Fruit fly (Drosophila melanogaster) whole organism, wandering third instar larva: ENCODE data around the gene Glut1.

ENCODE experiments used
- Abd-B ChIP-seq: fragments of >200 bp; optimal IDR thresholded peaks from 2 replicates; lab custom pipeline; 2017; ENCODE audit warnings: missing biosample characterization, missing genetic modification characterization
- CG32264 ChIP-seq: fragments of 200-800 bp; sonication (Bioruptor generic); optimal IDR thresholded peaks from 2 replicates; lab custom pipeline; 2016; ENCODE audit warnings: missing biosample characterization, missing genetic modification characterization
- CG9705 ChIP-seq: fragments of 200-800 bp; sonication (Bioruptor generic); optimal IDR thresholded peaks from 2 replicates; lab custom pipeline; 2018; ENCODE audit warnings: missing biosample characterization, mild to moderate bottlenecking, missing genetic modification characterization
- CrebA ChIP-seq: fragments of 200-800 bp; sonication (Bioruptor generic); optimal IDR thresholded peaks from 2 replicates; lab custom pipeline; 2016; ENCODE audit warnings: missing biosample characterization, mild to moderate bottlenecking, missing genetic modification characterization, borderline replicate concordance
- Dfd ChIP-seq: fragments of >200 bp; optimal IDR thresholded peaks from 2 replicates; lab custom pipeline; 2017; ENCODE audit warnings: missing biosample characterization, missing genetic modification characterization
- Dif ChIP-seq: fragments of 200-275, 200-300 bp; sonication (Bioruptor generic); optimal IDR thresholded peaks from 2 replicates; lab custom pipeline; 2018; ENCODE audit warnings: missing biosample characterization, missing genetic modification characterization; ENCODE audit not compliant: partially characterized antibody
- GATAd ChIP-seq: sonication (Bioruptor generic); optimal IDR thresholded peaks from 2 replicates; lab custom pipeline; 2016; ENCODE audit warnings: missing biosample characterization, missing genetic modification characterization
- HLH106 ChIP-seq: fragments of 200-800 bp; optimal IDR thresholded peaks from 3 replicates; lab custom pipeline; 2019; ENCODE audit warnings: missing biosample characterization, mild to moderate bottlenecking, missing genetic modification characterization, moderate library complexity
- Hnf4 ChIP-seq: fragments of 200-800 bp; sonication (Bioruptor generic); optimal IDR thresholded peaks from 2 replicates; lab custom pipeline; 2016; ENCODE audit warnings: missing biosample characterization, mild to moderate bottlenecking, missing genetic modification characterization
- Hr78 ChIP-seq: fragments of >200 bp; optimal IDR thresholded peaks from 2 replicates; lab custom pipeline; 2017; ENCODE audit warnings: missing biosample characterization, missing genetic modification characterization
- Hr83 ChIP-seq: fragments of 200-300 bp; sonication (Bioruptor generic); optimal IDR thresholded peaks from 2 replicates; lab custom pipeline; 2016; ENCODE audit warnings: missing biosample characterization, mild to moderate bottlenecking, missing genetic modification characterization, moderate library complexity; ENCODE audit not compliant: poor library complexity, severe bottlenecking
- Jra ChIP-seq: sonication (Bioruptor generic); optimal IDR thresholded peaks from 2 replicates; lab custom pipeline; 2016; ENCODE audit warnings: missing biosample characterization, missing genetic modification characterization
- Mio ChIP-seq: sonication (Bioruptor generic); optimal IDR thresholded peaks from 2 replicates; lab custom pipeline; 2016; ENCODE audit warnings: missing biosample characterization, missing genetic modification characterization
- N ChIP-seq: fragments of >200 bp; optimal IDR thresholded peaks from 2 replicates; lab custom pipeline; 2018; ENCODE audit warnings: missing biosample characterization, missing external identifiers, missing genetic modification characterization
- OdsH ChIP-seq: fragments of 200-800 bp; sonication (Bioruptor generic); optimal IDR thresholded peaks from 2 replicates; lab custom pipeline; 2016; ENCODE audit warnings: missing biosample characterization, mild to moderate bottlenecking, missing genetic modification characterization
- Rel ChIP-seq, 2 experiments: fragments of 200-800 bp; sonication (Bioruptor generic) in 1 of 2; optimal IDR thresholded peaks; 2 replicates in 1 of 2; 3 replicates in 1 of 2; lab custom pipeline; 2016 to 2019; ENCODE audit warnings: mild to moderate bottlenecking in 2 of 2, missing biosample characterization in 2 of 2, missing genetic modification characterization in 2 of 2, moderate library complexity in 1 of 2
- Sp1 ChIP-seq: fragments of 200-800 bp; sonication (Bioruptor generic); optimal IDR thresholded peaks from 3 replicates; lab custom pipeline; 2019; ENCODE audit warnings: missing biosample characterization, mild to moderate bottlenecking, missing genetic modification characterization, moderate library complexity
- Vsx2 ChIP-seq: fragments of 200-300, 225-300 bp; sonication (Bioruptor generic); optimal IDR thresholded peaks from 2 replicates; lab custom pipeline; 2018; ENCODE audit warnings: missing biosample characterization, missing genetic modification characterization; ENCODE audit not compliant: partially characterized antibody
- br ChIP-seq: fragments of 200-800 bp; sonication (Bioruptor generic); optimal IDR thresholded peaks from 2 replicates; lab custom pipeline; 2016; ENCODE audit warnings: missing biosample characterization, missing genetic modification characterization
- brk ChIP-seq: fragments of 200-800 bp; sonication (Bioruptor generic); optimal IDR thresholded peaks from 2 replicates; lab custom pipeline; 2016; ENCODE audit warnings: missing biosample characterization, mild to moderate bottlenecking, missing genetic modification characterization
- dl ChIP-seq, 2 experiments: fragments of 175-275, 200-275 bp in 1 of 2; fragments of 200-275 bp in 1 of 2; sonication (Bioruptor generic); optimal IDR thresholded peaks; lab custom pipeline; 2018; ENCODE audit warnings: mild to moderate bottlenecking in 2 of 2, missing biosample characterization in 2 of 2, missing genetic modification characterization in 2 of 2, moderate library complexity in 2 of 2; ENCODE audit not compliant: partially characterized antibody in 2 of 2, insufficient read depth in 1 of 2
- dmrt93B ChIP-seq: fragments of 200-800 bp; sonication (Bioruptor generic); optimal IDR thresholded peaks from 2 replicates; lab custom pipeline; 2018; ENCODE audit warnings: missing biosample characterization, mild to moderate bottlenecking, missing genetic modification characterization
- dsf ChIP-seq: sonication (Bioruptor generic); optimal IDR thresholded peaks from 2 replicates; lab custom pipeline; 2016; ENCODE audit warnings: missing biosample characterization, missing genetic modification characterization, borderline replicate concordance
- ey ChIP-seq: fragments of 200-800 bp; sonication (Bioruptor generic); optimal IDR thresholded peaks from 2 replicates; lab custom pipeline; 2016; ENCODE audit warnings: missing biosample characterization, missing genetic modification characterization
- foxo ChIP-seq, 2 experiments: fragments of 200-800 bp; sonication (Bioruptor generic); optimal IDR thresholded peaks; 2 replicates in 1 of 2; 3 replicates in 1 of 2; lab custom pipeline; 2016 to 2017; ENCODE audit warnings: missing biosample characterization in 2 of 2, missing genetic modification characterization in 2 of 2
- fru ChIP-seq: fragments of 200-800 bp; sonication (Bioruptor generic); optimal IDR thresholded peaks from 3 replicates; lab custom pipeline; 2016; ENCODE audit warnings: missing biosample characterization, mild to moderate bottlenecking, missing genetic modification characterization
- h ChIP-seq: fragments of 200-800 bp; sonication (Bioruptor generic); optimal IDR thresholded peaks from 3 replicates; lab custom pipeline; 2016; ENCODE audit warnings: missing biosample characterization, mild to moderate bottlenecking, missing genetic modification characterization
- jim ChIP-seq: fragments of 175-275, 200-325 bp; sonication (Bioruptor generic); optimal IDR thresholded peaks from 2 replicates; lab custom pipeline; 2016; ENCODE audit warnings: missing biosample characterization, mild to moderate bottlenecking, missing genetic modification characterization
- lola ChIP-seq: fragments of >200 bp; optimal IDR thresholded peaks from 2 replicates; lab custom pipeline; 2017; ENCODE audit warnings: missing biosample characterization, missing genetic modification characterization
- pan ChIP-seq: fragments of >200 bp; optimal IDR thresholded peaks from 2 replicates; lab custom pipeline; 2017
- psq ChIP-seq: fragments of 200-800 bp; sonication (Bioruptor generic); optimal IDR thresholded peaks from 3 replicates; lab custom pipeline; 2017; ENCODE audit warnings: missing biosample characterization, mild to moderate bottlenecking, missing genetic modification characterization, moderate library complexity
- rgr ChIP-seq: fragments of 200-800 bp; sonication (Bioruptor generic); optimal IDR thresholded peaks from 3 replicates; lab custom pipeline; 2016; ENCODE audit warnings: missing biosample characterization, mild to moderate bottlenecking, missing genetic modification characterization
- sage ChIP-seq: fragments of 200-800 bp; sonication (Bioruptor generic); optimal IDR thresholded peaks from 2 replicates; lab custom pipeline; 2016; ENCODE audit warnings: missing biosample characterization, mild to moderate bottlenecking, missing genetic modification characterization
- sv ChIP-seq: fragments of 200-800 bp; sonication (Bioruptor generic); optimal IDR thresholded peaks from 3 replicates; lab custom pipeline; 2016; ENCODE audit warnings: missing biosample characterization, missing genetic modification characterization
- tai ChIP-seq: sonication (Bioruptor generic); optimal IDR thresholded peaks from 2 replicates; lab custom pipeline; 2016; ENCODE audit warnings: missing biosample characterization, missing genetic modification characterization
- usp ChIP-seq: fragments of >200 bp; optimal IDR thresholded peaks from 2 replicates; lab custom pipeline; 2017; ENCODE audit warnings: missing biosample characterization, missing genetic modification characterization
- woc ChIP-seq: sonication (Bioruptor generic); optimal IDR thresholded peaks from 2 replicates; lab custom pipeline; 2016; ENCODE audit warnings: missing biosample characterization, mild to moderate bottlenecking, missing genetic modification characterization

Glut1 gene

dm6 chr3L:885624-886257 is 28.1 kb upstream of the Glut1 start:
- TF ChIP-seq psq (GFP tag; lab: Kevin White, UChicago) (no peak), Jra (no peak), Hr78 (GFP tag; lab: Kevin White, UChicago) (no peak), Sp1 (GFP tag; lab: Kevin White, UChicago) (no peak), jim (no peak), Dfd (no peak), sage (no peak), N (GFP tag; lab: Kevin White, UChicago) (no peak), Rel (GFP tag; optimal IDR thresholded peaks at IDR 0.05; lab: Kevin White, UChicago) (no peak), Rel (tag; optimal IDR thresholded peaks at IDR 0.05; lab: Kevin White, UChicago) (no peak), Hr83 (GFP tag; lab: Kevin White, UChicago) (no peak), sv (GFP tag; lab: Kevin White, UChicago) (no peak), ey (GFP tag; lab: Kevin White, UChicago) (no peak), h (no peak), Mio (no peak), CG9705 (GFP tag; lab: Kevin White, UChicago) (no peak), Abd-B (GFP tag; lab: Kevin White, UChicago) (no peak), dmrt93B (no peak), br (GFP tag; lab: Kevin White, UChicago) (no peak), woc (GFP tag; lab: Kevin White, UChicago) (no peak)
- TF ChIP-seq, all 38 proteins: peak for 0

dm6 chr3L:887423-888097 is 26.3 kb upstream of the Glut1 start:
- TF ChIP-seq ey (GFP tag; lab: Kevin White, UChicago) (no peak), Rel (GFP tag; optimal IDR thresholded peaks at IDR 0.05; lab: Kevin White, UChicago) (no peak), Rel (tag; optimal IDR thresholded peaks at IDR 0.05; lab: Kevin White, UChicago) (peak; percentile 16)

dm6 chr3L:888372-888771 is 25.5 kb upstream of the Glut1 start:
- TF ChIP-seq Jra = no peak
- peak; percentile 97 for TF ChIP-seq Dfd

dm6 chr3L:895314-895980 is 18.4 kb upstream of the Glut1 start, which contains the start of gene CG34056:
Gene CG34056, plus strand, starts transcription at chr3L:895951.
- peak; percentile 40 for TF ChIP-seq Mio
- no peak for TF ChIP-seq lola (GFP tag; lab: Kevin White, UChicago)
- TF ChIP-seq CG9705 (GFP tag; lab: Kevin White, UChicago) = peak; percentile 96
- peak; percentile 96 for TF ChIP-seq Hnf4 (GFP tag; lab: Kevin White, UChicago)
- peak; percentile 97 for TF ChIP-seq Rel (GFP tag; optimal IDR thresholded peaks at IDR 0.05; lab: Kevin White, UChicago)
- peak; percentile 86 for TF ChIP-seq Rel (tag; optimal IDR thresholded peaks at IDR 0.05; lab: Kevin White, UChicago)
- peak; percentile 95 for TF ChIP-seq ey (GFP tag; lab: Kevin White, UChicago)
- no peak for TF ChIP-seq Hr78 (GFP tag; lab: Kevin White, UChicago)
- TF ChIP-seq dl (GFP tag; optimal IDR thresholded peaks at IDR 0.05; lab: Kevin White, UChicago; ENCODE audit: insufficient read depth in 1 of 2, partially characterized antibody in 2 of 2) = no peak
- TF ChIP-seq fru (GFP tag; lab: Kevin White, UChicago) = peak; percentile 98
- TF ChIP-seq foxo (GFP tag; optimal IDR thresholded peaks at IDR 0.05; lab: Kevin White, UChicago) = peak; percentile 89 to 97
- no peak for TF ChIP-seq pan (lab: Kevin White, UChicago)
- no peak for TF ChIP-seq Dif
- TF ChIP-seq dmrt93B = peak; percentile 95
- TF ChIP-seq usp (GFP tag; lab: Kevin White, UChicago) = no peak
- peak; percentile 94 for TF ChIP-seq Sp1 (GFP tag; lab: Kevin White, UChicago)
- no peak for TF ChIP-seq jim
- TF ChIP-seq rgr = peak; percentile 97
- TF ChIP-seq HLH106 (tag; lab: Kevin White, UChicago) = peak; percentile 97
- TF ChIP-seq woc (GFP tag; lab: Kevin White, UChicago) = peak; percentile 95
- peak; percentile 95 for TF ChIP-seq br (GFP tag; lab: Kevin White, UChicago)
- TF ChIP-seq CG32264 (GFP tag; lab: Kevin White, UChicago) = peak; percentile 97
- peak; percentile 84 for TF ChIP-seq tai (GFP tag; lab: Kevin White, UChicago)
- TF ChIP-seq CrebA (GFP tag; lab: Kevin White, UChicago) = peak; percentile 94
- peak; percentile 97 for TF ChIP-seq OdsH
- peak; percentile 95 for TF ChIP-seq Jra
- peak; percentile 97 for TF ChIP-seq sage
- TF ChIP-seq psq (GFP tag; lab: Kevin White, UChicago) = peak; percentile 91
- peak; percentile 82 for TF ChIP-seq Hr83 (GFP tag; lab: Kevin White, UChicago)
- TF ChIP-seq sv (GFP tag; lab: Kevin White, UChicago) = peak; percentile 81
- peak; percentile 40 for TF ChIP-seq GATAd
- TF ChIP-seq Vsx2 (GFP tag; lab: Kevin White, UChicago) = no peak
- TF ChIP-seq brk (GFP tag; lab: Kevin White, UChicago) = peak; percentile 96
- TF ChIP-seq h = peak; percentile 98
- peak; percentile 90 for TF ChIP-seq dsf (GFP tag; lab: Kevin White, UChicago)
